Worm (Caenorhabditis elegans) whole organism, L3 larva: Measurements from ENCODE around the gene C29F9.9.

Experiments used
- ZK546.5 ChIP-seq: sonication (generic microtip); optimal IDR thresholded peaks from 2 replicates; lab custom pipeline; 2017; ENCODE audit warnings: missing biosample characterization, missing genetic modification characterization
- ceh-82 ChIP-seq: fragments of 150-350 bp; optimal IDR thresholded peaks from 2 replicates; lab custom pipeline; 2014; ENCODE audit warnings: missing biosample characterization, missing genetic modification characterization
- elt-2 ChIP-seq: sonication (generic microtip); optimal IDR thresholded peaks from 2 replicates; lab custom pipeline; 2016; ENCODE audit warnings: missing genetic modification reagents, mild to moderate bottlenecking, missing genetic modification characterization, missing compliant biosample characterization
- elt-3 ChIP-seq, 3 experiments: fragments of 150-350 bp in 1 of 3; sonication (generic microtip) in 2 of 3; optimal IDR thresholded peaks; 2 replicates in 2 of 3; 4 replicates in 1 of 3; lab custom pipeline; 2014 to 2017; ENCODE audit warnings: missing biosample characterization in 3 of 3, missing genetic modification characterization in 3 of 3
- lin-15B ChIP-seq: fragments of 150-350 bp; optimal IDR thresholded peaks from 2 replicates; lab custom pipeline; 2014; ENCODE audit warnings: missing biosample characterization, missing genetic modification characterization
- nhr-12 ChIP-seq: fragments of 150-350 bp; optimal IDR thresholded peaks from 2 replicates; lab custom pipeline; 2014; ENCODE audit warnings: missing biosample characterization, missing genetic modification characterization
- nhr-25 ChIP-seq: sonication (generic microtip); optimal IDR thresholded peaks from 2 replicates; lab custom pipeline; 2017; ENCODE audit warnings: missing biosample characterization, missing genetic modification characterization
- skn-1 ChIP-seq: fragments of 150-350 bp; optimal IDR thresholded peaks from 2 replicates; lab custom pipeline; 2014; ENCODE audit warnings: missing biosample characterization, missing genetic modification characterization
- snpc-4 ChIP-seq: fragments of 150-350 bp; optimal IDR thresholded peaks from 2 replicates; lab custom pipeline; 2014; ENCODE audit warnings: missing biosample characterization, missing genetic modification characterization
- unc-39 ChIP-seq: sonication (generic microtip); optimal IDR thresholded peaks from 4 replicates; lab custom pipeline; 2017; ENCODE audit warnings: missing biosample characterization, missing genetic modification characterization
- unc-62 ChIP-seq: fragments of 150-350 bp; sonication (generic microtip); optimal IDR thresholded peaks from 4 replicates; lab custom pipeline; 2014; ENCODE audit warnings: missing biosample characterization, missing genetic modification reagents, missing genetic modification characterization
- ztf-4 ChIP-seq: fragments of 150-350 bp; optimal IDR thresholded peaks from 2 replicates; lab custom pipeline; 2014; ENCODE audit warnings: missing biosample characterization, missing genetic modification characterization

DNA sequence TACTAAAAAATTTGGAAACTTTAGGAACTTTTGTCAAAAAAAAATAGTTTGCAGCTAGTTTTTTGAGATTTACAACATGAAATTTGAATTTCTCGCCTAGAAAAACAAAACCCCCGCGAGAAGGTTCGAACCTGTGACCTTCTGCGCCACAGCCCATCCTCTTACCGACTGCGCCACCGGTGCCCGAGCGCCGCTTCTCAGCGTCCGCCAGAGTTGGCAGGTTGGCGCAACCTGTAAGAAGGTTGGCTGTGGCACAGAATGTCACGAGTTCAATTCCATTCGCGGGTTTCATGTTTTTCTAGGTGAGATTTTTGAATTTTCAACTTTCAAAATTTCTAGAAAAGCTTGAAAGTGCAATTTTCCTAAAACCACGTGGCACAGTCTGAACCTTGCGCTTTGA is 48.3 kb downstream of the C29F9.9 start:
- TF ChIP-seq ztf-4 (tag; lab: Kevin White, UChicago), result no peak
- TF ChIP-seq elt-2 (tag; lab: Kevin White, UChicago), result no peak
- TF ChIP-seq lin-15B, result no peak
- TF ChIP-seq nhr-25 (tag; lab: Kevin White, UChicago), result no peak
- TF ChIP-seq ZK546.5, result no peak
- no peak for TF ChIP-seq unc-62 (GFP tag; lab: Kevin White, UChicago)
- TF ChIP-seq snpc-4 (tag; lab: Kevin White, UChicago), result no peak
- TF ChIP-seq elt-3 (tag; optimal IDR thresholded peaks at IDR 0.05; lab: Kevin White, UChicago), result no peak
- TF ChIP-seq nhr-12 (tag; lab: Kevin White, UChicago), result no peak
- no peak for TF ChIP-seq unc-39 (tag; lab: Kevin White, UChicago)
- TF ChIP-seq skn-1 (tag; lab: Kevin White, UChicago), result no peak
- TF ChIP-seq ceh-82, result no peak
